Worm (Caenorhabditis elegans) whole organism, young adult: ENCODE measurements around the gene Y22D7AL.10.

Experiments
- rpc-1 ChIP-seq, 2 experiments: fragments of 150-350 bp in 1 of 2; sonication (generic microtip) in 1 of 2; optimal IDR thresholded peaks; 2 replicates each; lab custom pipeline; 2014 to 2018; ENCODE audit warnings: missing biosample characterization in 1 of 2, missing genetic modification characterization in 1 of 2, missing genetic modification reagents in 1 of 2, missing genotype in 1 of 2
- tbx-9 ChIP-seq: sonication (generic microtip); optimal IDR thresholded peaks from 2 replicates; lab custom pipeline; 2016; ENCODE audit warnings: borderline replicate concordance, missing genetic modification characterization, inconsistent platforms, missing compliant biosample characterization

DNA sequence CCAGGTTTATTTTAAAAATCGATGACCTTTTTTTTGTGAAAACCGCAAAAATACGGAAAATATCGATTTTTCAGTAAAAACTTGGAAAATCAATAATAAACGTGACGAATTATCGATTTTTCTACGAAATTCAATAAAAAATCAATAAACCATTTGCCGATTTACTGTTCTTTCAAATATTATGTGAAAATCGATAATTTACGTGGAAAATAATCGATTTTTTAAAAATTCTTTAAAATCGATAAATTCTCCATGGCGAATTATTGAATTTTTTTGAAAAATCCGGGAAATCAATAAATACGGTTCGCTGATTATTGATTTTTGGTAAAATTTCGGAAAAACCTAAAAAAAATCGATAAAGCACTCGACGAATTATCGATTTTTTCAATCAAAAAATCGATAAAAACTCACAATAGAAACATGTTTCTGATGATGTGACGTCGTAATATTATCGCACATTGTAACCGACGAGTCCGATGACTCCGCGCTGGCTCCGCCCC is 34.5 kb downstream of the Y22D7AL.10 start:
- TF ChIP-seq rpc-1 (optimal IDR thresholded peaks at IDR 0.05; lab: Kevin White, UChicago) (no peak), rpc-1 (tag; optimal IDR thresholded peaks at IDR 0.05; lab: Kevin White, UChicago) (no peak), tbx-9 (no peak)
